Worm (Caenorhabditis elegans) whole organism, early embryonic: ENCODE measurements around the gene fbxb-47.

ENCODE experiments used
- B0310.2 ChIP-seq: sonication (generic microtip); optimal IDR thresholded peaks from 2 replicates; lab custom pipeline; 2016; ENCODE audit warnings: mild to moderate bottlenecking, missing genetic modification characterization, missing compliant biosample characterization
- F13C5.2 ChIP-seq: sonication (generic microtip); optimal IDR thresholded peaks from 2 replicates; lab custom pipeline; 2017; ENCODE audit warnings: mild to moderate bottlenecking, missing genetic modification characterization, inconsistent platforms, missing compliant biosample characterization
- aly-1 ChIP-seq: sonication (generic microtip); optimal IDR thresholded peaks from 2 replicates; lab custom pipeline; 2016; ENCODE audit warnings: missing genetic modification characterization, missing compliant biosample characterization
- ama-1 ChIP-seq: fragments of 150-350 bp; optimal IDR thresholded peaks from 2 replicates; lab custom pipeline; 2014
- ceh-13 ChIP-seq: fragments of 200-800 bp; sonication (Bioruptor generic); optimal IDR thresholded peaks from 2 replicates; lab custom pipeline; 2018; ENCODE audit warnings: mild to moderate bottlenecking, missing genetic modification characterization, missing compliant biosample characterization
- ceh-36 ChIP-seq: sonication (generic microtip); optimal IDR thresholded peaks from 2 replicates; lab custom pipeline; 2016; ENCODE audit warnings: missing genetic modification characterization, inconsistent platforms, missing compliant biosample characterization
- ets-7 ChIP-seq: sonication (generic microtip); optimal IDR thresholded peaks from 2 replicates; lab custom pipeline; 2016; ENCODE audit warnings: missing genotype, missing genetic modification characterization, missing compliant biosample characterization
- flt-1 ChIP-seq: fragments of 200-800 bp; sonication (Bioruptor generic); IDR thresholded peaks from 2 replicates; pipeline ENCODE4 v1.3.6; 2022; ENCODE audit warnings: missing genetic modification characterization, missing compliant biosample characterization
- hmbx-1 ChIP-seq: sonication (generic microtip); optimal IDR thresholded peaks from 2 replicates; lab custom pipeline; 2016; ENCODE audit warnings: mild to moderate bottlenecking, missing genetic modification characterization, missing compliant biosample characterization
- hmg-4 ChIP-seq: fragments of 200-800 bp; sonication (Bioruptor generic); optimal IDR thresholded peaks from 2 replicates; lab custom pipeline; 2018; ENCODE audit warnings: mild to moderate bottlenecking, missing genetic modification characterization, missing compliant biosample characterization
- hnd-1 ChIP-seq: sonication (generic microtip); optimal IDR thresholded peaks from 2 replicates; lab custom pipeline; 2016; ENCODE audit warnings: missing genetic modification characterization, missing compliant biosample characterization
- pes-1 ChIP-seq: fragments of 200-800 bp; sonication (Bioruptor generic); IDR thresholded peaks from 2 replicates; pipeline ENCODE4 v1.3.6; 2022; ENCODE audit warnings: missing genetic modification reagents, missing genetic modification characterization, missing compliant biosample characterization
- scrt-1 ChIP-seq: fragments of 200-800 bp; sonication (Bioruptor generic); IDR thresholded peaks from 2 replicates; pipeline ENCODE4 v1.3.6; 2022; ENCODE audit warnings: missing genetic modification characterization, missing compliant biosample characterization
- sea-1 ChIP-seq: fragments of 200-800 bp; sonication (Bioruptor generic); conservative IDR thresholded peaks from 2 replicates; pipeline ENCODE4 v1.3.6; 2022; ENCODE audit warnings: missing genetic modification characterization, missing compliant biosample characterization
- tbx-11 ChIP-seq: fragments of 200-800 bp; sonication (Bioruptor generic); IDR thresholded peaks from 2 replicates; pipeline ENCODE4 v1.3.6; 2022; ENCODE audit warnings: missing genetic modification characterization, missing compliant biosample characterization
- tbx-37 ChIP-seq: fragments of 200-800 bp; sonication (Bioruptor generic); conservative IDR thresholded peaks from 2 replicates; pipeline ENCODE4 v1.3.6; 2022; ENCODE audit warnings: missing genetic modification reagents, missing genetic modification characterization, missing compliant biosample characterization
- tra-4 ChIP-seq: sonication (generic microtip); optimal IDR thresholded peaks from 2 replicates; lab custom pipeline; 2017; ENCODE audit warnings: missing genetic modification characterization, missing compliant biosample characterization

Gene fbxb-47

DNA sequence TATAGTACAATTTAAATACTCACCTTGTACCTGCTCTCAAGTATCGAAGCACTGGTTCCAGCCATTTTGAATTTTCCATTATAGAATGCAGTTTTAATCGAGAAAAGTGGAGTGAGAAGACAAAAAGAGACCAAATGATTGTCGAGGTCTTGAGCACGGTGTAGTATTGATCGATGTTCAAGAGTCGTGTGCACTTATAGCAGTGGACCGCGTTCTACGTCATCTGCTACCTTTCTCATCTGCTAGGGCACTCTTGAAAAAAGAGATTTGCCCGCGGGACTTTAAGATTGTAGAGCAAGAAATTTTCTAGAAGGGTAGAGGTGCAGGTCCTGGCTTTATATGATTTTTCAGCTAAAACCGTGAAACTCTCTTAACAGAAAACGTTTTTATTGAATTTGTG lies 10.4 kb downstream of the fbxb-47 start, which contains the start of gene fbxc-21:
Gene fbxc-21 (minus strand): TSS at position 101 of the 400 bp plus-strand sequence.
- TF ChIP-seq tra-4 (no peak), sea-1 (GFP tag; lab: Robert Waterston, UW) (no peak), tbx-11 (GFP tag; lab: Robert Waterston, UW) (no peak), hmg-4 (no peak), tbx-37 (no peak), hnd-1 (tag; lab: Kevin White, UChicago) (no peak), ama-1 (lab: Kevin White, UChicago) (no peak)

DNA sequence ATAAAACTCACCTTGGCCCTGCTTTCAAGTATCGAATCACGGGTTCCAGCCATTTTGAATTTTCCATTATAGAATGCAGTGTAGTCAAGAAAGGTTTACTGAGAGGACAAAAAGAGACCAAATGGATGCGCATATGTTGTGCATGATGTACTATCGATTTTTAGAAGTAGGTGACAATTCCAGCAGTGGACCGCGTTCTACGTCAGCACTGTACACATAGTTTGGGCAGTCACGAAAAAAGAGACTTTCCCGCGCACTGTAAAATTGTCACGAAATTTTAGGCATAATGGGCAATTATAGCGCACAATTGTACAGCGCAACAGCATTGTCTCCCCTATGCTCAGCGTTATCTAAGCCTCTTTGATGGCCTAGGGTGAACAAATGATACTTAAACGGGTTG lies 12.3 kb downstream of the fbxb-47 start, which contains the start of gene fbxc-22:
Gene fbxc-22 (minus strand): TSS at position 101 of the 400 bp plus-strand sequence.
- TF ChIP-seq ets-7 (tag; lab: Kevin White, UChicago): no peak
- TF ChIP-seq B0310.2 (tag; lab: Kevin White, UChicago): no peak
- TF ChIP-seq pes-1 (GFP tag; lab: Robert Waterston, UW): no peak
- no peak for TF ChIP-seq scrt-1 (GFP tag; lab: Robert Waterston, UW)
- TF ChIP-seq sea-1 (GFP tag; lab: Robert Waterston, UW): no peak
- no peak for TF ChIP-seq flt-1 (GFP tag; lab: Robert Waterston, UW)
- TF ChIP-seq hmbx-1 (tag; lab: Kevin White, UChicago): no peak
- no peak for TF ChIP-seq tbx-11 (GFP tag; lab: Robert Waterston, UW)
- no peak for TF ChIP-seq ama-1 (lab: Kevin White, UChicago)
- no peak for TF ChIP-seq ceh-36 (tag; lab: Kevin White, UChicago)
- TF ChIP-seq aly-1 (tag; lab: Kevin White, UChicago): no peak
- no peak for TF ChIP-seq tbx-37
- TF ChIP-seq ceh-13 (GFP tag; lab: Kevin White, UChicago): no peak
- no peak for TF ChIP-seq hnd-1 (tag; lab: Kevin White, UChicago)

DNA sequence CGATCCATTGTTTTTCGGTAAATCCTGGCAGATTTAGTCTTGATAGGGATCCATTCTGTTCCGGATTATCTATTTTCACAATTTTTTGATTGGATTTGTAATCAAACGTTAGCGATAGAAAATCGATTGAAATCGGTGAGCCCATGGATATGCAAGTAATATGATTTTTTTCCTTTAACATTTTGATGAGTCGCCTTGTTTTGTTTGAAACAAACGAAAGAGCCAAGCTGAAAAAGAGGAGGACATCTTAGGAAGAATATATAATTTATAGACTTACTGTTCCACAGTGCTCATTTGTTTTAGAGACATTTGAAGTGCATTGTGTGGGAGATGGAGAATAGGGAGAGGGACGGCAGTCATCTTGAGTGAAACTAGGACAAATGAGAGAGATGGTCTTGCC lies 14.4 kb downstream of the fbxb-47 start, which contains the start of the genes fbxb-18 and fbxb-19:
Gene fbxb-18 (minus strand): TSS at position 101 of the 400 bp plus-strand sequence.
Gene fbxb-19 (minus strand): TSS at position 369 of the 400 bp plus-strand sequence.
- no peak for TF ChIP-seq F13C5.2
- TF ChIP-seq pes-1 (GFP tag; lab: Robert Waterston, UW): no peak
- TF ChIP-seq ama-1 (lab: Kevin White, UChicago): no peak
- no peak for TF ChIP-seq ets-7 (tag; lab: Kevin White, UChicago)

DNA sequence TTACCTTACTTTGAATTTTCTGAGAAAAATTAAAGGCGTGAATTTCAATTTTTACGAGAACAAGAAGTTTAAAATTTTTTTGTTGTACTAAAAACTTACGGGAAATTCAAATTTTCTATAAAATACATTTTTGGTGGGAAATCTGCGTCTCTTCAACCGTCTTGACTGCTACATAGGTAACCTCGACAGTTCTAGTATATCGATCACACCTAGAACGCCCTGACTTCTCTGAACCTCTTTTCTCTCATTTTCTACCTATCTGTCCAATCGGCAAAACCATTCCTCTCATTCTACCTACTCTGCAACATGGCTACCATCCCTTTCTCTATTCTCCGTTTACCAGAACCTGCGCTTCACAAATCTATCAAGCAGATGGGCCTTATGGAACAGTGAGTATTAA lies 19.5 kb downstream of the fbxb-47 start, which contains the start of gene fbxb-25:
Gene fbxb-25 (plus strand): TSS at position 301 of the 400 bp plus-strand sequence.
- TF ChIP-seq ets-7 (tag; lab: Kevin White, UChicago): no peak
- TF ChIP-seq tra-4: no peak
- TF ChIP-seq F13C5.2: no peak
- no peak for TF ChIP-seq tbx-37
- no peak for TF ChIP-seq tbx-11 (GFP tag; lab: Robert Waterston, UW)
- TF ChIP-seq scrt-1 (GFP tag; lab: Robert Waterston, UW): no peak
- TF ChIP-seq hnd-1 (tag; lab: Kevin White, UChicago): no peak
- no peak for TF ChIP-seq hmbx-1 (tag; lab: Kevin White, UChicago)
- TF ChIP-seq ceh-36 (tag; lab: Kevin White, UChicago): no peak
- no peak for TF ChIP-seq ceh-13 (GFP tag; lab: Kevin White, UChicago)
- no peak for TF ChIP-seq flt-1 (GFP tag; lab: Robert Waterston, UW)
- no peak for TF ChIP-seq B0310.2 (tag; lab: Kevin White, UChicago)
- no peak for TF ChIP-seq ama-1 (lab: Kevin White, UChicago)
- no peak for TF ChIP-seq pes-1 (GFP tag; lab: Robert Waterston, UW)
- TF ChIP-seq sea-1 (GFP tag; lab: Robert Waterston, UW): no peak
- TF ChIP-seq aly-1 (tag; lab: Kevin White, UChicago): no peak

DNA sequence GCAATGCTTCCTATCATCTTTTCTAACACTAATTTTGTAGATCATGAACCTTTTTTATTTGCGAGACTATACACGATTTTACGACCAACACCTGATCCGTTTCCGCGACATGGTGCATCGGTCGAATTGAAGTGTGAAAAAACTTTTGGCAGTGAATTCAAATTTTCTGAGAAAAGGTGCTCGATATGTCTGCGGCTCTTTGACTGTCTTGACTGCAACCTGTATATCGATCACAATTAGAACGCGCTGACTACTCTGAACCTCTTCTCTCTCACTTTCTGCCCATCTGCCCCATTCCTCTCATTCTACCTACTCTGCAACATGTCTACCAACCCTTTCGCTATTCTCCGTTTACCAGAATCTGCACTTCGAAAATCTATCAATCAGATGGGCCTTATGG lies 21.0 kb downstream of the fbxb-47 start, which contains the start of gene fbxb-26:
Gene fbxb-26 (plus strand): TSS at position 301 of the 400 bp plus-strand sequence.
- TF ChIP-seq hmg-4 (no peak), hnd-1 (tag; lab: Kevin White, UChicago) (no peak), F13C5.2 (no peak), sea-1 (GFP tag; lab: Robert Waterston, UW) (no peak), flt-1 (GFP tag; lab: Robert Waterston, UW) (no peak), hmbx-1 (tag; lab: Kevin White, UChicago) (no peak), scrt-1 (GFP tag; lab: Robert Waterston, UW) (no peak), tbx-11 (GFP tag; lab: Robert Waterston, UW) (no peak), tra-4 (no peak), aly-1 (tag; lab: Kevin White, UChicago) (no peak), tbx-37 (no peak), ets-7 (tag; lab: Kevin White, UChicago) (no peak), ceh-13 (GFP tag; lab: Kevin White, UChicago) (no peak), B0310.2 (tag; lab: Kevin White, UChicago) (no peak), ceh-36 (tag; lab: Kevin White, UChicago) (no peak), ama-1 (lab: Kevin White, UChicago) (no peak), pes-1 (GFP tag; lab: Robert Waterston, UW) (no peak)

DNA sequence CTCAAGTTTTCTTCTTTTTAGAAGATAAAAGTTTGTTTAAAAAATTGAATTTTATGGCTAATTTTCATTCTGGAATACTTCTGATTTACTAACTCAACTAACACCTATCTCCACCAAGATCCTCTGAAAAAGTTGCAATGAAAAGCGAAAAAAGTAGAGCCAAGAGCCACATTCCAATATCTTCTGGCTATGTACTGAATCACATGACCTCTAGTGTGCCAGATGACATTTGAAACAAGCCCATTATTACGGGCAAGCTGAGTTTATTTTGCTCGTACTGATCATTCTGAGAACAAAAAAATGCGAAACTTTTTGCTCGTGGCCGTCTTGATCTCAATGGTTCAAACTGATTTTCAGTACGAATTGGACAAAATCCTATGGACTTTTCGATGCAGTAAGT lies 24.2 kb downstream of the fbxb-47 start, which contains the start of gene irld-36:
Gene irld-36 (plus strand): TSS at position 301 of the 400 bp plus-strand sequence.
- no peak for TF ChIP-seq scrt-1 (GFP tag; lab: Robert Waterston, UW)
- no peak for TF ChIP-seq ets-7 (tag; lab: Kevin White, UChicago)
- TF ChIP-seq F13C5.2: no peak
- no peak for TF ChIP-seq ceh-13 (GFP tag; lab: Kevin White, UChicago)
- TF ChIP-seq hnd-1 (tag; lab: Kevin White, UChicago): no peak
- no peak for TF ChIP-seq sea-1 (GFP tag; lab: Robert Waterston, UW)
- TF ChIP-seq hmg-4: no peak
- no peak for TF ChIP-seq B0310.2 (tag; lab: Kevin White, UChicago)
- TF ChIP-seq aly-1 (tag; lab: Kevin White, UChicago): no peak
- no peak for TF ChIP-seq tra-4
- no peak for TF ChIP-seq pes-1 (GFP tag; lab: Robert Waterston, UW)
- TF ChIP-seq tbx-11 (GFP tag; lab: Robert Waterston, UW): no peak
- no peak for TF ChIP-seq hmbx-1 (tag; lab: Kevin White, UChicago)
- no peak for TF ChIP-seq flt-1 (GFP tag; lab: Robert Waterston, UW)
- TF ChIP-seq ama-1 (lab: Kevin White, UChicago): no peak
- no peak for TF ChIP-seq ceh-36 (tag; lab: Kevin White, UChicago)
- no peak for TF ChIP-seq tbx-37
